Worm (Caenorhabditis elegans) whole organism, mixed stage, embryonic: ENCODE data around the gene fbxa-12.

Experiments
- M03D4.4 ChIP-seq: sonication (generic microtip); optimal IDR thresholded peaks from 2 replicates; lab custom pipeline; 2017; ENCODE audit warnings: mild to moderate bottlenecking, missing genetic modification characterization, missing compliant biosample characterization
- bed-3 ChIP-seq: fragments of 200-800 bp; sonication (Bioruptor generic); optimal IDR thresholded peaks from 3 replicates; lab custom pipeline; 2018; ENCODE audit warnings: mild to moderate bottlenecking, missing genetic modification characterization, moderate library complexity, missing compliant biosample characterization
- blmp-1 ChIP-seq: fragments of 150-350 bp; optimal IDR thresholded peaks from 2 replicates; lab custom pipeline; 2014; ENCODE audit warnings: missing biosample characterization, missing genetic modification characterization
- ceh-39 ChIP-seq: fragments of 150-350 bp; optimal IDR thresholded peaks from 2 replicates; lab custom pipeline; 2014; ENCODE audit warnings: missing biosample characterization, missing genetic modification characterization
- ceh-43 ChIP-seq: fragments of 200-800 bp; sonication (Bioruptor generic); optimal IDR thresholded peaks from 2 replicates; lab custom pipeline; 2018; ENCODE audit warnings: mild to moderate bottlenecking, missing genetic modification characterization, moderate library complexity, missing compliant biosample characterization
- ceh-83 ChIP-seq: fragments of 200-800 bp; sonication (Bioruptor generic); optimal IDR thresholded peaks from 2 replicates; lab custom pipeline; 2018; ENCODE audit warnings: mild to moderate bottlenecking, missing genetic modification characterization, missing compliant biosample characterization
- ces-1 ChIP-seq: fragments of 150-350 bp; optimal IDR thresholded peaks from 2 replicates; lab custom pipeline; 2014; ENCODE audit warnings: missing biosample characterization, missing genetic modification reagents, missing genetic modification characterization
- cnd-1 ChIP-seq: fragments of 200-800 bp; sonication (Bioruptor generic); optimal IDR thresholded peaks from 2 replicates; lab custom pipeline; 2018; ENCODE audit warnings: mild to moderate bottlenecking, missing genetic modification characterization, missing compliant biosample characterization
- drap-1 ChIP-seq: fragments of 200-800 bp; sonication (Bioruptor generic); optimal IDR thresholded peaks from 3 replicates; lab custom pipeline; 2018; ENCODE audit warnings: mild to moderate bottlenecking, missing genetic modification characterization, missing compliant biosample characterization
- elt-1 ChIP-seq: sonication (generic microtip); optimal IDR thresholded peaks from 2 replicates; lab custom pipeline; 2017; ENCODE audit warnings: missing genetic modification characterization, mild to moderate bottlenecking, missing compliant biosample characterization, antibody characterized with exemption, moderate library complexity, borderline replicate concordance; ENCODE audit not compliant: insufficient read depth
- elt-3 ChIP-seq: fragments of 150-350 bp; optimal IDR thresholded peaks from 2 replicates; lab custom pipeline; 2014; ENCODE audit warnings: missing biosample characterization, missing genetic modification characterization
- flh-1 ChIP-seq: fragments of 200-800 bp; sonication (Bioruptor generic); optimal IDR thresholded peaks from 2 replicates; lab custom pipeline; 2018; ENCODE audit warnings: mild to moderate bottlenecking, missing genetic modification characterization, moderate library complexity, missing compliant biosample characterization
- ham-2 ChIP-seq: fragments of 200-800 bp; sonication (Bioruptor generic); optimal IDR thresholded peaks from 2 replicates; lab custom pipeline; 2018; ENCODE audit warnings: mild to moderate bottlenecking, missing genetic modification characterization, missing compliant biosample characterization
- hlh-1 ChIP-seq: fragments of 150-350 bp; optimal IDR thresholded peaks from 2 replicates; lab custom pipeline; 2014; ENCODE audit warnings: missing biosample characterization, missing genetic modification reagents, missing genetic modification characterization
- lin-13 ChIP-seq: fragments of 150-350 bp; optimal IDR thresholded peaks from 2 replicates; lab custom pipeline; 2014; ENCODE audit warnings: missing biosample characterization, missing genetic modification characterization
- lin-32 ChIP-seq: fragments of 200-800 bp; sonication (Bioruptor generic); optimal IDR thresholded peaks from 2 replicates; lab custom pipeline; 2018; ENCODE audit warnings: mild to moderate bottlenecking, missing genetic modification characterization, missing compliant biosample characterization
- lsy-2 ChIP-seq: fragments of 150-350 bp; optimal IDR thresholded peaks from 2 replicates; lab custom pipeline; 2014; ENCODE audit warnings: missing biosample characterization, missing genetic modification characterization
- mab-5 ChIP-seq: fragments of 150-350 bp; optimal IDR thresholded peaks from 2 replicates; lab custom pipeline; 2014; ENCODE audit warnings: missing biosample characterization, missing genetic modification characterization
- mep-1 ChIP-seq: fragments of 150-350 bp; optimal IDR thresholded peaks from 2 replicates; lab custom pipeline; 2017; ENCODE audit warnings: missing biosample characterization, missing genetic modification reagents, missing genetic modification characterization, inconsistent platforms
- mls-2 ChIP-seq: sonication (generic microtip); optimal IDR thresholded peaks from 2 replicates; lab custom pipeline; 2016; ENCODE audit warnings: mild to moderate bottlenecking, missing genetic modification characterization, moderate library complexity, missing compliant biosample characterization
- nhr-12 ChIP-seq: fragments of 150-350 bp; optimal IDR thresholded peaks from 2 replicates; lab custom pipeline; 2014; ENCODE audit warnings: missing biosample characterization, missing genetic modification characterization
- nhr-2 ChIP-seq: fragments of 150-350 bp; optimal IDR thresholded peaks from 2 replicates; lab custom pipeline; 2014; ENCODE audit warnings: missing biosample characterization, missing genetic modification characterization
- nhr-237 ChIP-seq: fragments of 150-350 bp; optimal IDR thresholded peaks from 2 replicates; lab custom pipeline; 2014; ENCODE audit warnings: missing biosample characterization, missing genetic modification characterization
- nhr-28 ChIP-seq: fragments of 150-350 bp; optimal IDR thresholded peaks from 2 replicates; lab custom pipeline; 2014; ENCODE audit warnings: missing biosample characterization, missing genetic modification characterization
- nhr-76 ChIP-seq: sonication (generic microtip); optimal IDR thresholded peaks from 2 replicates; lab custom pipeline; 2017; ENCODE audit warnings: missing biosample characterization, missing genetic modification characterization
- pha-4 ChIP-seq: fragments of 150-350 bp; optimal IDR thresholded peaks from 2 replicates; lab custom pipeline; 2018; ENCODE audit warnings: missing biosample characterization, missing genetic modification reagents, missing genetic modification characterization
- sem-2 ChIP-seq: fragments of 200-800 bp; sonication (Bioruptor generic); optimal IDR thresholded peaks from 2 replicates; lab custom pipeline; 2018; ENCODE audit warnings: mild to moderate bottlenecking, missing genetic modification characterization, missing compliant biosample characterization
- snpc-4 ChIP-seq: fragments of 150-350 bp; optimal IDR thresholded peaks from 2 replicates; lab custom pipeline; 2014; ENCODE audit warnings: missing biosample characterization, missing genetic modification characterization
- sptf-1 ChIP-seq: sonication (generic microtip); optimal IDR thresholded peaks from 2 replicates; lab custom pipeline; 2017; ENCODE audit warnings: mild to moderate bottlenecking, missing genetic modification characterization, moderate library complexity, missing compliant biosample characterization
- tbx-8 ChIP-seq: fragments of 200-800 bp; sonication (Bioruptor generic); optimal IDR thresholded peaks from 2 replicates; lab custom pipeline; 2018; ENCODE audit warnings: mild to moderate bottlenecking, missing genetic modification characterization, moderate library complexity, missing compliant biosample characterization
- unc-120 ChIP-seq: sonication (generic microtip); optimal IDR thresholded peaks from 2 replicates; lab custom pipeline; 2017; ENCODE audit warnings: missing genetic modification characterization, missing compliant biosample characterization; ENCODE audit not compliant: poor library complexity, severe bottlenecking
- unc-39 ChIP-seq: fragments of 150-350 bp; optimal IDR thresholded peaks from 2 replicates; lab custom pipeline; 2014; ENCODE audit warnings: missing biosample characterization, missing genetic modification characterization
- unc-62 ChIP-seq: fragments of 150-350 bp; optimal IDR thresholded peaks from 2 replicates; lab custom pipeline; 2014; ENCODE audit warnings: missing biosample characterization, missing genetic modification reagents, missing genetic modification characterization
- zip-8 ChIP-seq: fragments of 150-350 bp; optimal IDR thresholded peaks from 2 replicates; lab custom pipeline; 2014; ENCODE audit warnings: missing biosample characterization, missing genetic modification characterization
- ztf-11 ChIP-seq: fragments of 150-350 bp; optimal IDR thresholded peaks from 2 replicates; lab custom pipeline; 2014; ENCODE audit warnings: missing biosample characterization, missing genetic modification characterization

The fbxa-12 gene

DNA sequence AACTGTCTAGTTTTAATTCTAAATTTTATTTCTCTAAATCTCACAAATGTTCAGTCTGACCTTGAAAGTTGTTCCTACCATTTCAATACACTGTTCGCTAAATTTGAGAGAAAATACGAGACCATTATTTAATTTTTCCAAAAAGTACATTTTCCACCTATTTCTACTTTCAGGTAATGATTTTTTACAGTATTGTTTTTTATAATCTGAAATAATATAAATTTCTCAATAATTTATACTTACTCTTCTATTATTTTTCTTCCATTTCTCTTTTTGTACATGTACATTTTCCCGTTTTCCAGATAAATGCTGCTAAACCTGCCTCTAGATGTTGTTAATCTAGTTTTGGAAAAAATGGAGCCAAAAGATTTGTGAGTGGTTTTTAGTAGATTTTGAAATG, 7.9 kb downstream of the fbxa-12 start, which contains the start of gene fbxa-62:
fbxa-62 (plus strand) TSS at position 301 of the 400 bp plus-strand sequence.
- TF ChIP-seq M03D4.4 (tag; lab: Kevin White, UChicago) (no peak), elt-3 (tag; lab: Kevin White, UChicago) (no peak), nhr-28 (tag; lab: Kevin White, UChicago) (no peak), nhr-12 (no peak), lin-32 (GFP tag; lab: Kevin White, UChicago) (no peak), ztf-11 (tag; lab: Kevin White, UChicago) (no peak), unc-120 (tag; lab: Kevin White, UChicago) (no peak), ham-2 (GFP tag; lab: Kevin White, UChicago) (no peak), pha-4 (no peak), mls-2 (tag; lab: Kevin White, UChicago) (no peak), hlh-1 (tag; lab: Kevin White, UChicago) (no peak), cnd-1 (tag; lab: Kevin White, UChicago) (no peak), mab-5 (tag; lab: Kevin White, UChicago) (no peak), nhr-76 (tag; lab: Kevin White, UChicago) (no peak), drap-1 (GFP tag; lab: Kevin White, UChicago) (no peak), unc-62 (GFP tag; lab: Kevin White, UChicago) (no peak), nhr-237 (tag; lab: Kevin White, UChicago) (no peak), ceh-83 (GFP tag; lab: Kevin White, UChicago) (no peak)

- TF ChIP-seq unc-62 (GFP tag; lab: Kevin White, UChicago) (no peak), nhr-76 (tag; lab: Kevin White, UChicago) (no peak), nhr-28 (tag; lab: Kevin White, UChicago) (no peak), lin-13 (no peak), nhr-12 (no peak), sem-2 (GFP tag; lab: Kevin White, UChicago) (no peak), ces-1 (GFP tag; lab: Kevin White, UChicago) (no peak)
- TF ChIP-seq, all 35 proteins: peak for 0
Observed at ce11 chrIII:2232360-2232759, 12.9 kb downstream of the fbxa-12 start, which contains the start of gene fbxa-47. fbxa-47 (minus strand) TSS chrIII:2232460.

DNA sequence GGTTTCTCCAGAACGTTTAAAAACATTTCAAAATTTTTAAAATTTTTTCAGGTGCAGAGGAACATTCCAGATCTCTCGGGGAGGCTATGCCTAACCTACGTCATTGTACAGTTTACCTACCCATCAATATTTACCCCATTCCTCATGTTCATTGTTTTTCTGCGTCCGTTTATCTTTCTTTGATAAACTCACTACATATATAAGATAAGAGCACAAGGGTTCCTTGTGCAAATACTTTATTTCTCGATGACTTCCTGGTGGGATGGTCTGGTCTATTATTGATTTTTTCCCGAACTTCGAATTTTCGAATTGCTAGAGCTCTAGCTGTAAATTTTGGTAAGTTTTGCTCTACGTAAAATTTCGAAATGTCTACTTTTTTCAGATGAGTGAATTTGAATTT, 13.9 kb downstream of the fbxa-12 start:
- TF ChIP-seq tbx-8 (no peak), unc-62 (GFP tag; lab: Kevin White, UChicago) (no peak)

DNA sequence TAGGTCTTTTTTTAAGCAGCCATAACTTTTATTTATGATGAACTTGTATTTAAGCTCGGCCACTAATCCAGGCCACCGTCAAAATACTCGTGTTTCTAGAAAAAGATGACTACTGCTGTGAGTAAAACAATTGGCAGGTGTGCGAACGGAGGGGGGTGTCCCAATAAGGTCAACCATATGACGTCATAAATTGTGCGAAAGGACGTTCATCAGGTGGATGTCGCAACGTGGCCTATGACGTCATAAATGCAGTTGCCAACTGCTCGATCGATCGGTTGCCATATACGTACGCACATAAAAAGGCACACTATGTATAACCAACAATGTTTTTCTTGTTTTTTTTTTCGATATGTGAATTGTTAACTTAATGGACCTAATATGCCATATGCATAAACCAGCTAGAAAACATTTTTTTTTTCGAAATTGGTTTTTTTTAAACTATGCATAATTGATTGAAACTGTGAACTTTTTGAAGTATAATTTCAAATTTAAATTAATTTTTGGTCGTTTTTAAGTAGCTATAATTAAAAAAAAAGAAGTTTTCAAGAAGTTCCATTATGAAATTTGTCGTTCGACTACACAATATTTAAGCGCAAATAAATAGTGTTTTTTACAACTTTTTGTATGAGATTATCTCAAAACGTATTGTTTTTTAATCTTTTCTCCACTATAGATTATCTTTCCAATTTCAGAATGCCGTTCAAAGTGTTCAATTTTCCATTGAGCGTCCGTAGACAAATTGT, 14.9 kb downstream of the fbxa-12 start, which contains the start of gene C39B5.2:
C39B5.2 (plus strand) TSS at position 693 of the 743 bp plus-strand sequence.
- TF ChIP-seq nhr-2 (tag; lab: Kevin White, UChicago) (peak; percentile 96), pha-4 (no peak), M03D4.4 (tag; lab: Kevin White, UChicago) (no peak), ceh-83 (GFP tag; lab: Kevin White, UChicago) (no peak), mep-1 (tag; lab: Kevin White, UChicago) (peak; percentile 12), elt-1 (tag; lab: Kevin White, UChicago) (no peak), ceh-43 (GFP tag; lab: Kevin White, UChicago) (no peak), bed-3 (GFP tag; lab: Kevin White, UChicago) (no peak), mab-5 (tag; lab: Kevin White, UChicago) (no peak), flh-1 (GFP tag; lab: Kevin White, UChicago) (no peak), ham-2 (GFP tag; lab: Kevin White, UChicago) (no peak), mls-2 (tag; lab: Kevin White, UChicago) (no peak), nhr-237 (tag; lab: Kevin White, UChicago) (no peak), sem-2 (GFP tag; lab: Kevin White, UChicago) (no peak), ztf-11 (tag; lab: Kevin White, UChicago) (peak; percentile 38), ces-1 (GFP tag; lab: Kevin White, UChicago) (no peak), unc-62 (GFP tag; lab: Kevin White, UChicago) (no peak), snpc-4 (tag; lab: Kevin White, UChicago) (no peak), elt-3 (tag; lab: Kevin White, UChicago) (no peak), nhr-76 (tag; lab: Kevin White, UChicago) (no peak), blmp-1 (no peak), cnd-1 (tag; lab: Kevin White, UChicago) (peak; percentile 78), lsy-2 (tag; lab: Kevin White, UChicago) (no peak), zip-8 (tag; lab: Kevin White, UChicago) (peak; percentile 99), sptf-1 (tag; lab: Kevin White, UChicago) (no peak), unc-120 (tag; lab: Kevin White, UChicago) (no peak), lin-32 (GFP tag; lab: Kevin White, UChicago) (no peak), unc-39 (tag; lab: Kevin White, UChicago) (no peak), nhr-28 (tag; lab: Kevin White, UChicago) (no peak), nhr-12 (no peak), tbx-8 (no peak), hlh-1 (tag; lab: Kevin White, UChicago) (no peak), drap-1 (GFP tag; lab: Kevin White, UChicago) (no peak), ceh-39 (tag; lab: Kevin White, UChicago) (peak; percentile 80), lin-13 (peak; percentile 28)
